Worm (Caenorhabditis elegans) whole organism, young adult: Measurements from ENCODE around the gene yif-1.

Experiments used
- C06A6.2 ChIP-seq: fragments of 200-800 bp; sonication (Bioruptor generic); conservative IDR thresholded peaks from 2 replicates; pipeline ENCODE4 v1.3.6; 2022; ENCODE audit warnings: missing genetic modification characterization, missing compliant biosample characterization
- Y53F4B.3 ChIP-seq: fragments of 200-800 bp; sonication (Bioruptor generic); IDR thresholded peaks from 2 replicates; pipeline ENCODE4 v1.3.6; 2022; ENCODE audit warnings: missing genetic modification reagents, missing genetic modification characterization, missing compliant biosample characterization
- ama-1 ChIP-seq, 3 experiments: fragments of 150-350 bp in 1 of 3; sonication (generic microtip) in 2 of 3; optimal IDR thresholded peaks; 2 replicates each; lab custom pipeline; 2014 to 2018; ENCODE audit warnings: missing biosample characterization in 2 of 3, missing genetic modification characterization in 2 of 3, missing genetic modification reagents in 2 of 3
- ccch-3 ChIP-seq: fragments of 200-800 bp; sonication (Bioruptor generic); optimal IDR thresholded peaks from 2 replicates; lab custom pipeline; 2018; ENCODE audit warnings: mild to moderate bottlenecking, missing genetic modification characterization, missing compliant biosample characterization
- dox-1 ChIP-seq: fragments of 200-800 bp; sonication (Bioruptor generic); IDR thresholded peaks from 2 replicates; pipeline ENCODE4 v1.3.6; 2022; ENCODE audit warnings: missing genetic modification reagents, missing genetic modification characterization, missing compliant biosample characterization
- dpff-1 ChIP-seq: sonication (generic microtip); optimal IDR thresholded peaks from 2 replicates; lab custom pipeline; 2017; ENCODE audit warnings: mild to moderate bottlenecking, missing genetic modification characterization, missing compliant biosample characterization
- ets-4 ChIP-seq: fragments of 200-800 bp; sonication (Bioruptor generic); optimal IDR thresholded peaks from 2 replicates; lab custom pipeline; 2018; ENCODE audit warnings: mild to moderate bottlenecking, missing genetic modification characterization, missing compliant biosample characterization
- madf-8 ChIP-seq: fragments of 200-800 bp; sonication (Bioruptor generic); conservative IDR thresholded peaks from 2 replicates; pipeline ENCODE4 v1.3.6; 2022; ENCODE audit warnings: missing genetic modification reagents, missing genetic modification characterization, missing compliant biosample characterization
- mxl-1 ChIP-seq: sonication (generic microtip); optimal IDR thresholded peaks from 2 replicates; lab custom pipeline; 2016; ENCODE audit warnings: missing genetic modification characterization, missing compliant biosample characterization
- pha-4 ChIP-seq: fragments of 150-350 bp; sonication (generic microtip); optimal IDR thresholded peaks from 2 replicates; lab custom pipeline; 2014; ENCODE audit warnings: missing biosample characterization, missing genetic modification reagents, missing genetic modification characterization
- unc-130 ChIP-seq: sonication (generic microtip); optimal IDR thresholded peaks from 2 replicates; lab custom pipeline; 2016; ENCODE audit warnings: missing genetic modification reagents, missing genetic modification characterization, missing compliant biosample characterization

DNA sequence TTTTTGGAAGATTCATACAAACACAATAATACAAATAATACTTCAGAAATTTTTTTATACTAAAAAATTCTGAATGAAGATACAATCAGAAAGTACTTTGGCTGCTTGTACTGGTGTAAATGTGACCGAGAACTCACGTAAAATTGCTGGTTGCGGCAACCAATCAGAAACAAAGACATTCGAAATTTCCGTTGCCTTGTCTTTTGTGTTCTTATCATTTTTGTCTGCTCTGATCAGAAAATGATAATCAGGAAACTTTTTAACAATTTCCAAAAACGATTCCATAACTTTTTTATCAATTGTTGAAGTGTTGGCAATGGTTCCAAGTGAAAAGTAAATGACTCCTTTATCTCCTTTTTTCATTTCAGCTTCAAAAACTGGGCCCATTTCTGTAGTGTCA lies 42.2 kb upstream of the yif-1 start:
- TF ChIP-seq madf-8 (GFP tag; lab: Robert Waterston, UW) (no peak), dox-1 (GFP tag; lab: Robert Waterston, UW) (no peak), ccch-3 (GFP tag; lab: Kevin White, UChicago) (no peak), dpff-1 (no peak), Y53F4B.3 (GFP tag; lab: Robert Waterston, UW) (no peak), mxl-1 (no peak), unc-130 (GFP tag; lab: Kevin White, UChicago) (no peak), pha-4 (tag; lab: Kevin White, UChicago) (no peak), ama-1 (optimal IDR thresholded peaks at IDR 0.05; lab: Kevin White, UChicago) (no peak), ama-1 (GFP tag; optimal IDR thresholded peaks at IDR 0.05; lab: Kevin White, UChicago) (no peak), ets-4 (GFP tag; lab: Kevin White, UChicago) (no peak), C06A6.2 (GFP tag; lab: Robert Waterston, UW) (no peak)
